Worm (Caenorhabditis elegans) whole organism, L2 larva: ENCODE measurements around the gene nhr-131.

Source experiments
- C34F6.9 ChIP-seq: fragments of 150-350 bp; optimal IDR thresholded peaks from 2 replicates; lab custom pipeline; 2014; ENCODE audit warnings: missing biosample characterization, missing genetic modification characterization
- F13H6.1 ChIP-seq: sonication (generic microtip); optimal IDR thresholded peaks from 2 replicates; lab custom pipeline; 2016; ENCODE audit warnings: missing genetic modification characterization, missing compliant biosample characterization
- R02D3.7 ChIP-seq: fragments of 150-350 bp; optimal IDR thresholded peaks from 2 replicates; lab custom pipeline; 2014; ENCODE audit warnings: missing biosample characterization, missing genetic modification characterization
- ZK546.5 ChIP-seq: sonication (generic microtip); optimal IDR thresholded peaks from 2 replicates; lab custom pipeline; 2017; ENCODE audit warnings: missing biosample characterization, missing genetic modification characterization
- aly-2 ChIP-seq: fragments of 150-350 bp; optimal IDR thresholded peaks from 2 replicates; lab custom pipeline; 2014; ENCODE audit warnings: missing biosample characterization, missing genetic modification characterization
- ama-1 ChIP-seq: fragments of 150-350 bp; optimal IDR thresholded peaks from 2 replicates; lab custom pipeline; 2018; ENCODE audit warnings: inconsistent platforms
- blmp-1 ChIP-seq: sonication (generic microtip); optimal IDR thresholded peaks from 2 replicates; lab custom pipeline; 2017; ENCODE audit warnings: missing genetic modification characterization, mild to moderate bottlenecking, missing compliant biosample characterization, antibody characterized with exemption, moderate library complexity; ENCODE audit not compliant: insufficient read depth
- ceh-16 ChIP-seq: fragments of 150-350 bp; optimal IDR thresholded peaks from 2 replicates; lab custom pipeline; 2014; ENCODE audit warnings: missing biosample characterization, missing genetic modification characterization
- ceh-82 ChIP-seq: fragments of 150-350 bp; optimal IDR thresholded peaks from 2 replicates; lab custom pipeline; 2014; ENCODE audit warnings: missing biosample characterization, missing genetic modification characterization
- crh-2 ChIP-seq: sonication (generic microtip); optimal IDR thresholded peaks from 2 replicates; lab custom pipeline; 2017; ENCODE audit warnings: missing biosample characterization, missing genetic modification characterization
- dmd-4 ChIP-seq: sonication (generic microtip); optimal IDR thresholded peaks from 2 replicates; lab custom pipeline; 2017; ENCODE audit warnings: missing biosample characterization, missing genetic modification characterization
- egl-27 ChIP-seq: sonication (generic microtip); optimal IDR thresholded peaks from 3 replicates; lab custom pipeline; 2017; ENCODE audit warnings: missing biosample characterization, missing genetic modification reagents, missing genetic modification characterization
- elt-1 ChIP-seq: fragments of 150-350 bp; optimal IDR thresholded peaks from 2 replicates; lab custom pipeline; 2014; ENCODE audit warnings: missing biosample characterization, missing genetic modification characterization
- elt-3 ChIP-seq: sonication (generic microtip); optimal IDR thresholded peaks from 2 replicates; lab custom pipeline; 2017; ENCODE audit warnings: missing biosample characterization, missing genetic modification characterization
- fos-1 ChIP-seq: fragments of 150-350 bp; optimal IDR thresholded peaks from 2 replicates; lab custom pipeline; 2014; ENCODE audit warnings: missing biosample characterization, missing genetic modification characterization
- gmeb-1 ChIP-seq: fragments of 150-350 bp; optimal IDR thresholded peaks from 2 replicates; lab custom pipeline; 2014; ENCODE audit warnings: missing biosample characterization, missing genetic modification characterization
- lin-11 ChIP-seq: fragments of 150-350 bp; sonication (generic microtip); optimal IDR thresholded peaks from 2 replicates; lab custom pipeline; 2014; ENCODE audit warnings: missing biosample characterization, missing genetic modification characterization, inconsistent platforms, mixed read lengths
- lin-39 ChIP-seq: fragments of 150-350 bp; optimal IDR thresholded peaks from 2 replicates; lab custom pipeline; 2014; ENCODE audit warnings: missing biosample characterization, missing genetic modification reagents, missing genetic modification characterization
- lsy-2 ChIP-seq, 2 experiments: fragments of 150-350 bp in 1 of 2; sonication (generic microtip) in 1 of 2; optimal IDR thresholded peaks; 2 replicates each; lab custom pipeline; 2014 to 2017; ENCODE audit warnings: missing biosample characterization in 2 of 2, missing genetic modification characterization in 2 of 2
- mdl-1 ChIP-seq, 2 experiments: fragments of 150-350 bp in 1 of 2; sonication (generic microtip) in 1 of 2; optimal IDR thresholded peaks; 2 replicates each; lab custom pipeline; 2017; ENCODE audit warnings: missing biosample characterization in 2 of 2, missing genetic modification characterization in 2 of 2
- nhr-10 ChIP-seq: sonication (generic microtip); optimal IDR thresholded peaks from 2 replicates; lab custom pipeline; 2017; ENCODE audit warnings: missing biosample characterization, missing genetic modification characterization
- nhr-11 ChIP-seq: fragments of 150-350 bp; optimal IDR thresholded peaks from 2 replicates; lab custom pipeline; 2014; ENCODE audit warnings: missing biosample characterization, missing genetic modification characterization
- nhr-12 ChIP-seq: fragments of 150-350 bp; optimal IDR thresholded peaks from 2 replicates; lab custom pipeline; 2014; ENCODE audit warnings: missing biosample characterization, missing genetic modification characterization
- nhr-129 ChIP-seq: fragments of 150-350 bp; optimal IDR thresholded peaks from 2 replicates; lab custom pipeline; 2014; ENCODE audit warnings: missing biosample characterization, missing genetic modification characterization
- nhr-23 ChIP-seq: fragments of 150-350 bp; optimal IDR thresholded peaks from 2 replicates; lab custom pipeline; 2014; ENCODE audit warnings: missing biosample characterization, missing genetic modification reagents, missing genetic modification characterization
- nhr-237 ChIP-seq: fragments of 150-350 bp; optimal IDR thresholded peaks from 2 replicates; lab custom pipeline; 2014; ENCODE audit warnings: missing biosample characterization, missing genetic modification characterization
- nhr-25 ChIP-seq: fragments of 150-350 bp; sonication (generic microtip); optimal IDR thresholded peaks from 3 replicates; lab custom pipeline; 2014; ENCODE audit warnings: missing biosample characterization, missing genetic modification characterization
- nhr-77 ChIP-seq: fragments of 150-350 bp; optimal IDR thresholded peaks from 2 replicates; lab custom pipeline; 2014; ENCODE audit warnings: missing biosample characterization, missing genetic modification characterization
- peb-1 ChIP-seq: fragments of 150-350 bp; optimal IDR thresholded peaks from 2 replicates; lab custom pipeline; 2014; ENCODE audit warnings: missing biosample characterization, missing genetic modification characterization
- skn-1 ChIP-seq: sonication (generic microtip); optimal IDR thresholded peaks from 2 replicates; lab custom pipeline; 2017; ENCODE audit warnings: missing biosample characterization, missing genetic modification characterization
- sma-3 ChIP-seq: sonication (generic microtip); optimal IDR thresholded peaks from 2 replicates; lab custom pipeline; 2016; ENCODE audit warnings: missing genetic modification reagents, missing genetic modification characterization, missing compliant biosample characterization
- sma-9 ChIP-seq, 2 experiments: fragments of 150-350 bp in 1 of 2; sonication (generic microtip) in 1 of 2; optimal IDR thresholded peaks; 2 replicates each; lab custom pipeline; 2014 to 2016; ENCODE audit warnings: missing genetic modification characterization in 2 of 2, mild to moderate bottlenecking in 1 of 2, missing biosample characterization in 1 of 2, missing compliant biosample characterization in 1 of 2, missing genetic modification reagents in 1 of 2, moderate library complexity in 1 of 2
- snpc-4 ChIP-seq: fragments of 150-350 bp; optimal IDR thresholded peaks from 2 replicates; lab custom pipeline; 2014; ENCODE audit warnings: missing biosample characterization, missing genetic modification characterization
- unc-55 ChIP-seq: fragments of 150-350 bp; sonication (generic microtip); optimal IDR thresholded peaks from 3 replicates; lab custom pipeline; 2014; ENCODE audit warnings: missing biosample characterization, missing genetic modification reagents, missing genetic modification characterization
- zag-1 ChIP-seq: fragments of 150-350 bp; optimal IDR thresholded peaks from 2 replicates; lab custom pipeline; 2014; ENCODE audit warnings: missing biosample characterization, missing genetic modification characterization
- ztf-1 ChIP-seq: fragments of 200-800 bp; sonication (Bioruptor generic); conservative IDR thresholded peaks from 2 replicates; pipeline ENCODE4 v1.3.6; 2022; ENCODE audit warnings: missing genetic modification characterization, missing compliant biosample characterization
- ztf-4 ChIP-seq: fragments of 150-350 bp; optimal IDR thresholded peaks from 2 replicates; lab custom pipeline; 2014; ENCODE audit warnings: missing biosample characterization, missing genetic modification characterization

nhr-131 gene

ce11 chrV:534176-534575, 40.0 kb downstream of the nhr-131 start, which contains the start of gene nhr-132:
Gene nhr-132 (plus strand): TSS chrV:534446.
- TF ChIP-seq C34F6.9 (tag; lab: Kevin White, UChicago) (peak; percentile 20), lsy-2 (tag; optimal IDR thresholded peaks at IDR 0.05; lab: Kevin White, UChicago) (peak in 1 of 2 experiments; percentile 38), mdl-1 (tag; optimal IDR thresholded peaks at IDR 0.05; lab: Kevin White, UChicago) (no peak), fos-1 (tag; lab: Kevin White, UChicago) (peak; percentile 37), nhr-129 (tag; lab: Kevin White, UChicago) (peak; percentile 91), sma-9 (GFP tag; optimal IDR thresholded peaks at IDR 0.05; lab: Kevin White, UChicago) (peak; percentile 88), sma-9 (tag; optimal IDR thresholded peaks at IDR 0.05; lab: Kevin White, UChicago) (no peak), ztf-4 (tag; lab: Kevin White, UChicago) (no peak), nhr-12 (tag; lab: Kevin White, UChicago) (no peak), nhr-25 (tag; lab: Kevin White, UChicago) (peak; percentile 48), ztf-1 (no peak), sma-3 (peak; percentile 21), crh-2 (peak; percentile 29), F13H6.1 (tag; lab: Kevin White, UChicago) (peak; percentile 27), ama-1 (lab: Kevin White, UChicago) (no peak), skn-1 (tag; lab: Kevin White, UChicago) (no peak), gmeb-1 (tag; lab: Kevin White, UChicago) (peak; percentile 32), nhr-23 (tag; lab: Kevin White, UChicago) (no peak)

- TF ChIP-seq F13H6.1 (tag; lab: Kevin White, UChicago) (no peak), lin-39 (tag; lab: Kevin White, UChicago) (no peak), nhr-11 (tag; lab: Kevin White, UChicago) (no peak), elt-3 (no peak)
Observed at ce11 chrV:536571-536970, 42.4 kb downstream of the nhr-131 start, which contains the start of gene C14C6.5. Gene C14C6.5 (plus strand): TSS chrV:536628.

ce11 chrV:539040-539510, 44.9 kb downstream of the nhr-131 start, which contains the start of gene nhr-155:
Gene nhr-155 (plus strand): TSS chrV:539460.
- TF ChIP-seq nhr-10 (tag; lab: Kevin White, UChicago) (no peak), peb-1 (no peak), snpc-4 (tag; lab: Kevin White, UChicago) (no peak), nhr-23 (tag; lab: Kevin White, UChicago) (peak; percentile 26), nhr-25 (tag; lab: Kevin White, UChicago) (no peak), aly-2 (tag; lab: Kevin White, UChicago) (no peak), nhr-237 (tag; lab: Kevin White, UChicago) (no peak), C34F6.9 (tag; lab: Kevin White, UChicago) (no peak), skn-1 (tag; lab: Kevin White, UChicago) (no peak), elt-1 (tag; lab: Kevin White, UChicago) (peak; percentile 95), ceh-16 (peak; percentile 30), ztf-1 (no peak), ZK546.5 (no peak), mdl-1 (tag; optimal IDR thresholded peaks at IDR 0.05; lab: Kevin White, UChicago) (no peak), egl-27 (tag; lab: Kevin White, UChicago) (no peak), blmp-1 (tag; lab: Kevin White, UChicago) (no peak), ceh-82 (tag; lab: Kevin White, UChicago) (no peak), unc-55 (GFP tag; lab: Kevin White, UChicago) (no peak), ama-1 (lab: Kevin White, UChicago) (no peak), sma-9 (GFP tag; optimal IDR thresholded peaks at IDR 0.05; lab: Kevin White, UChicago) (peak; percentile 81), sma-9 (tag; optimal IDR thresholded peaks at IDR 0.05; lab: Kevin White, UChicago) (no peak), lin-39 (tag; lab: Kevin White, UChicago) (no peak), R02D3.7 (tag; lab: Kevin White, UChicago) (no peak), nhr-11 (tag; lab: Kevin White, UChicago) (no peak), nhr-77 (tag; lab: Kevin White, UChicago) (no peak), dmd-4 (tag; lab: Kevin White, UChicago) (no peak)

- TF ChIP-seq elt-1 (tag; lab: Kevin White, UChicago): peak; percentile 31
- TF ChIP-seq crh-2: no peak
- TF ChIP-seq sma-9 (GFP tag; optimal IDR thresholded peaks at IDR 0.05; lab: Kevin White, UChicago): peak; percentile 50
- TF ChIP-seq sma-9 (tag; optimal IDR thresholded peaks at IDR 0.05; lab: Kevin White, UChicago): no peak
- TF ChIP-seq zag-1 (tag; lab: Kevin White, UChicago): no peak
- TF ChIP-seq lin-11 (tag; lab: Kevin White, UChicago): no peak
Observed at ce11 chrV:541470-541869, 47.3 kb downstream of the nhr-131 start.
